Fruit fly (Drosophila melanogaster): ENCODE measurements around the gene CycD.

Gene CycD

dm6 chrX:15869843-15870242 lies 39.6 kb downstream of the CycD start, which contains the start of gene CG16952 (continued):
- TF ChIP-seq tx (GFP tag; optimal IDR thresholded peaks at IDR 0.05), result no peak
- no peak for TF ChIP-seq ind (GFP tag; optimal IDR thresholded peaks at IDR 0.05)
- peak; percentile 91 for TF ChIP-seq ato (GFP tag; IDR thresholded peaks at IDR 0.05; ENCODE audit: partially characterized antibody)
- TF ChIP-seq CG6689 (GFP tag; IDR thresholded peaks at IDR 0.05), result no peak
- TF ChIP-seq ase (GFP tag; IDR thresholded peaks at IDR 0.05), result no peak
- no peak for TF ChIP-seq org-1 (GFP tag; optimal IDR thresholded peaks at IDR 0.05)
- peak; percentile 4 for TF ChIP-seq Lhr (GFP tag; optimal IDR thresholded peaks at IDR 0.05)
- no peak for TF ChIP-seq CG11723 (GFP tag; optimal IDR thresholded peaks at IDR 0.05)
- no peak for TF ChIP-seq Xbp1 (GFP tag; optimal IDR thresholded peaks at IDR 0.05)
- peak; percentile 94 for TF ChIP-seq Dll (GFP tag; IDR thresholded peaks at IDR 0.05; ENCODE audit: partially characterized antibody)
- no peak for TF ChIP-seq CG10431 (GFP tag; optimal IDR thresholded peaks at IDR 0.05)
- no peak for TF ChIP-seq ci (GFP tag; IDR thresholded peaks at IDR 0.05)
- TF ChIP-seq Jarid2 (GFP tag; optimal IDR thresholded peaks at IDR 0.05), result no peak
- no peak for TF ChIP-seq CG4360 (GFP tag; IDR thresholded peaks at IDR 0.05)
- TF ChIP-seq dm (GFP tag; optimal IDR thresholded peaks at IDR 0.05), result no peak
- TF ChIP-seq CG32532 (GFP tag; IDR thresholded peaks at IDR 0.05), result no peak
- peak; percentile 85; the same call in 2 of the 3 replicates for TF ChIP-seq knrl (GFP tag; IDR thresholded peaks at IDR 0.05; ENCODE audit: partially characterized antibody)
- TF ChIP-seq Dref (GFP tag; IDR thresholded peaks at IDR 0.05), result peak; percentile 69
- no peak for TF ChIP-seq CG6683 (GFP tag; optimal IDR thresholded peaks at IDR 0.05)
- no peak for TF ChIP-seq seq (GFP tag; IDR thresholded peaks at IDR 0.05)
- no peak for TF ChIP-seq CG7839 (tag; optimal IDR thresholded peaks at IDR 0.05)
- no peak for TF ChIP-seq Atf3 (GFP tag; optimal IDR thresholded peaks at IDR 0.05)
- TF ChIP-seq lilli (GFP tag; optimal IDR thresholded peaks at IDR 0.05), result no peak
- TF ChIP-seq CG3163 (GFP tag; optimal IDR thresholded peaks at IDR 0.05), result no peak
- no peak for TF ChIP-seq CG18619 (GFP tag; optimal IDR thresholded peaks at IDR 0.05)
- no peak for TF ChIP-seq CG8359 (GFP tag; optimal IDR thresholded peaks at IDR 0.05; ENCODE audit: borderline replicate concordance)
- TF ChIP-seq CG33213 (GFP tag; optimal IDR thresholded peaks at IDR 0.05), result peak; percentile 3
- TF ChIP-seq NC2α (GFP tag; optimal IDR thresholded peaks at IDR 0.05), result no peak
- no peak for TF ChIP-seq cad (GFP tag; optimal IDR thresholded peaks at IDR 0.05)
- peak; percentile 51 for TF ChIP-seq phol (tag; optimal IDR thresholded peaks at IDR 0.05)
- TF ChIP-seq CG31365 (tag; optimal IDR thresholded peaks at IDR 0.05), result no peak
- no peak for TF ChIP-seq CG12299 (tag; optimal IDR thresholded peaks at IDR 0.05)
- TF ChIP-seq sens-2 (GFP tag; IDR thresholded peaks at IDR 0.05), result no peak
- no peak for TF ChIP-seq Neu2 (GFP tag; optimal IDR thresholded peaks at IDR 0.05; ENCODE audit: borderline replicate concordance)
- no peak for TF ChIP-seq CG6813 (GFP tag; optimal IDR thresholded peaks at IDR 0.05)
- peak; percentile 89 for TF ChIP-seq inv (GFP tag; IDR thresholded peaks at IDR 0.05; ENCODE audit: partially characterized antibody)
- peak; percentile 64 for TF ChIP-seq sens (GFP tag)
- no peak for TF ChIP-seq cato (GFP tag; optimal IDR thresholded peaks at IDR 0.05; ENCODE audit: borderline replicate concordance)
- no peak for TF ChIP-seq CG13123 (GFP tag; optimal IDR thresholded peaks at IDR 0.05)
- TF ChIP-seq sisA (GFP tag; IDR thresholded peaks at IDR 0.05), result no peak
- no peak for TF ChIP-seq Drgx (GFP tag; IDR thresholded peaks at IDR 0.05)
- TF ChIP-seq CG9932 (GFP tag; IDR thresholded peaks at IDR 0.05), result peak; percentile 40; the same call in 1 of the 2 replicates

- peak; percentile 62 for TF ChIP-seq Med (GFP tag)
- no peak for TF ChIP-seq CG2678 (tag; optimal IDR thresholded peaks at IDR 0.05)
- peak; percentile 79 for TF ChIP-seq Ets65A (GFP tag)
- no peak for TF ChIP-seq cg (GFP tag; optimal IDR thresholded peaks at IDR 0.05)
- no peak for TF ChIP-seq CG15011 (GFP tag; optimal IDR thresholded peaks at IDR 0.05)
- TF ChIP-seq hb (GFP tag; IDR thresholded peaks at IDR 0.05; ENCODE audit: partially characterized antibody), result 0 out of 3 replicates have a peak, but pooled peaks have one; percentile 42
- TF ChIP-seq sima (GFP tag; optimal IDR thresholded peaks at IDR 0.05), result no peak
Observed at dm6 chrX:15868781-15869180, 40.7 kb downstream of the CycD start.

Data from whole organism, embryonic.